Worm (Caenorhabditis elegans) whole organism, L2 larva: ENCODE data around the gene F53C3.1.

Experiments used
- ama-1 ChIP-seq: fragments of 150-350 bp; optimal IDR thresholded peaks from 2 replicates; lab custom pipeline; 2018; ENCODE audit warnings: inconsistent platforms
- ceh-82 ChIP-seq: fragments of 150-350 bp; optimal IDR thresholded peaks from 2 replicates; lab custom pipeline; 2014; ENCODE audit warnings: missing biosample characterization, missing genetic modification characterization
- lin-11 ChIP-seq: fragments of 150-350 bp; sonication (generic microtip); optimal IDR thresholded peaks from 2 replicates; lab custom pipeline; 2014; ENCODE audit warnings: missing biosample characterization, missing genetic modification characterization, inconsistent platforms, mixed read lengths
- lin-39 ChIP-seq: fragments of 150-350 bp; optimal IDR thresholded peaks from 2 replicates; lab custom pipeline; 2014; ENCODE audit warnings: missing biosample characterization, missing genetic modification reagents, missing genetic modification characterization
- lsy-2 ChIP-seq, 2 experiments: fragments of 150-350 bp in 1 of 2; sonication (generic microtip) in 1 of 2; optimal IDR thresholded peaks; 2 replicates each; lab custom pipeline; 2014 to 2017; ENCODE audit warnings: missing biosample characterization in 2 of 2, missing genetic modification characterization in 2 of 2
- mdl-1 ChIP-seq, 2 experiments: fragments of 150-350 bp in 1 of 2; sonication (generic microtip) in 1 of 2; optimal IDR thresholded peaks; 2 replicates each; lab custom pipeline; 2017; ENCODE audit warnings: missing biosample characterization in 2 of 2, missing genetic modification characterization in 2 of 2
- nhr-10 ChIP-seq: sonication (generic microtip); optimal IDR thresholded peaks from 2 replicates; lab custom pipeline; 2017; ENCODE audit warnings: missing biosample characterization, missing genetic modification characterization
- nhr-12 ChIP-seq: fragments of 150-350 bp; optimal IDR thresholded peaks from 2 replicates; lab custom pipeline; 2014; ENCODE audit warnings: missing biosample characterization, missing genetic modification characterization
- nhr-21 ChIP-seq: fragments of 150-350 bp; optimal IDR thresholded peaks from 2 replicates; lab custom pipeline; 2014; ENCODE audit warnings: missing biosample characterization, missing genetic modification characterization
- nhr-23 ChIP-seq: fragments of 150-350 bp; optimal IDR thresholded peaks from 2 replicates; lab custom pipeline; 2014; ENCODE audit warnings: missing biosample characterization, missing genetic modification reagents, missing genetic modification characterization
- snpc-4 ChIP-seq: fragments of 150-350 bp; optimal IDR thresholded peaks from 2 replicates; lab custom pipeline; 2014; ENCODE audit warnings: missing biosample characterization, missing genetic modification characterization
- unc-55 ChIP-seq: fragments of 150-350 bp; sonication (generic microtip); optimal IDR thresholded peaks from 3 replicates; lab custom pipeline; 2014; ENCODE audit warnings: missing biosample characterization, missing genetic modification reagents, missing genetic modification characterization
- zag-1 ChIP-seq: fragments of 150-350 bp; optimal IDR thresholded peaks from 2 replicates; lab custom pipeline; 2014; ENCODE audit warnings: missing biosample characterization, missing genetic modification characterization
- ztf-4 ChIP-seq: fragments of 150-350 bp; optimal IDR thresholded peaks from 2 replicates; lab custom pipeline; 2014; ENCODE audit warnings: missing biosample characterization, missing genetic modification characterization

- TF ChIP-seq nhr-12 (tag; lab: Kevin White, UChicago) (no peak), nhr-21 (tag; lab: Kevin White, UChicago) (no peak), lin-11 (tag; lab: Kevin White, UChicago) (no peak), ama-1 (lab: Kevin White, UChicago) (no peak), lsy-2 (tag; optimal IDR thresholded peaks at IDR 0.05; lab: Kevin White, UChicago) (no peak), nhr-10 (tag; lab: Kevin White, UChicago) (no peak), nhr-23 (tag; lab: Kevin White, UChicago) (no peak), zag-1 (no peak), snpc-4 (tag; lab: Kevin White, UChicago) (no peak), mdl-1 (tag; optimal IDR thresholded peaks at IDR 0.05; lab: Kevin White, UChicago) (no peak), ceh-82 (tag; lab: Kevin White, UChicago) (no peak), lin-39 (tag; lab: Kevin White, UChicago) (no peak), unc-55 (GFP tag; lab: Kevin White, UChicago) (no peak), ztf-4 (no peak)
Measured at ce11 chrII:3931230-3931629, 19.4 kb downstream of the F53C3.1 start.
